Worm (Caenorhabditis elegans): Measurements from ENCODE around the gene F35C11.7.

DNA sequence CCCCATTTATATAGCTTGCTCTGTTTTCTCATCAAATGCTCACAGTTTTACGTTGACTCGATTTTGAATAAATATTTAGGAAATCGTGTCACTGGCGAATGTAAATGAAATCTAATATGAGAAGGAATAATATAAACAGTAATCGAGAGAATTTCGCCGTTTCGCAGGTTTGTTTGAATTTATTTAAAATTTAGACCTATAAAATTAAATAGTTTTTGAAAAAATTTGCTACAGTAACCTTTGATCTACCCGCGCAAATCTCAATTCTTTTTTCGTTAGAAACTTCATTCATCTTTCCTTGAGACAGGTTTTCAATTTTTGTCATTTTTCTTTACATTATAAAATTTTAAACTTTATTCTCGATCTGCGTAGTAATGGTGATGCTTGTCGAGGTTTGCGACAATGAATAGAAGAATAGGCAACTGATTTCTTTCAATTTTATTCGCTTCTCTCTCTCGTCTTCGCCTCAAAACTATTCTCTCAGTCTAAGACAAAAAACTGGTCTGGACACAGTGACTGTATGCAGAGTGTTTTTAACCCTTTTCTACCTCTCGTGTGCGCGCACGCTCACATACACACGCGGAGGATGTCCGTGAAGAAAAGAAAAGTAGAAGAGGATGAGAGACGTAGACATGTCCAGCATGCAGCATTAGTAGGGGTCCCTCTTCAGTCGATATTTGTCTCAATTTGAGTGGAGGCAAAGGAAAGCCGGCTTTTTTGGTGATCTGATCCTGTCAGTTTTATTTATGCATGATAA is 33.6 kb upstream of the F35C11.7 start, which contains the start of gene dab-1:
- TF ChIP-seq nhr-12 (tag; optimal IDR thresholded peaks at IDR 0.05) = no peak
- no peak for TF ChIP-seq lin-13 (GFP tag; optimal IDR thresholded peaks at IDR 0.05)
- no peak for TF ChIP-seq unc-62 (GFP tag; optimal IDR thresholded peaks at IDR 0.05)
- no peak for TF ChIP-seq ceh-82 (tag; optimal IDR thresholded peaks at IDR 0.05)
- no peak for TF ChIP-seq elt-1 (tag; optimal IDR thresholded peaks at IDR 0.05)

All from whole organism, L2 larva.